Fruit fly (Drosophila melanogaster): ENCODE data around the gene CG10383.

DNA sequence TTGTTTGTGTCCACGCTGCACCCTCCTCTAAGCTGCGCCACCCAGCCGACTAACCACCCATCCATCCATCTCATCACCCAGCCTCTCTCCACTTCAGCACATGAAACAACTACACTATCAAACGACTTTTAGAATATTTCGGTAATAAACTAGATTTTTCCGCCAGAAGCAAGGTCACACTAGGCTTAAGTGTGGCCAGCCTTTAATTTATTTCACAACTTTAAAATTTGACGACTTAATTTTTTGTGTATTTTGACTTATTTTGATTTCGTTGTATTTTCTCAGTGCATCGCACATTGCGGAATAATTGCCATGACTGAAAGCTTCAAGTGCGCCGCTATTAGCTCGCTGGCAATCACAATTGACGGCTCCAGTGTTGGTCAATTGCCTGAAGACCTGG, 29.4 kb upstream of the CG10383 start:
- TF ChIP-seq CG8478 (optimal IDR thresholded peaks at IDR 0.05) (no peak), CTCF (optimal IDR thresholded peaks at IDR 0.05) (no peak)
